Worm (Caenorhabditis elegans) whole organism, L2 larva: ENCODE data around the gene R04D3.4.
A peak's percentile ranks its signal among the peaks of the same experiment; 100 is the strongest.

Experiments
- C34F6.9 ChIP-seq: fragments of 150-350 bp; optimal IDR thresholded peaks from 2 replicates; lab custom pipeline; 2014; ENCODE audit warnings: missing biosample characterization, missing genetic modification characterization
- R02D3.7 ChIP-seq: fragments of 150-350 bp; optimal IDR thresholded peaks from 2 replicates; lab custom pipeline; 2014; ENCODE audit warnings: missing biosample characterization, missing genetic modification characterization
- Y55F3AM.14 ChIP-seq: fragments of 200-800 bp; sonication (Bioruptor generic); optimal IDR thresholded peaks from 2 replicates; lab custom pipeline; 2018; ENCODE audit warnings: mild to moderate bottlenecking, missing genetic modification characterization, missing compliant biosample characterization
- ZK546.5 ChIP-seq: sonication (generic microtip); optimal IDR thresholded peaks from 2 replicates; lab custom pipeline; 2017; ENCODE audit warnings: missing biosample characterization, missing genetic modification characterization
- alr-1 ChIP-seq: fragments of 150-350 bp; optimal IDR thresholded peaks from 2 replicates; lab custom pipeline; 2014; ENCODE audit warnings: missing biosample characterization, missing genetic modification characterization
- aly-2 ChIP-seq: fragments of 150-350 bp; optimal IDR thresholded peaks from 2 replicates; lab custom pipeline; 2014; ENCODE audit warnings: missing biosample characterization, missing genetic modification characterization
- ama-1 ChIP-seq: fragments of 150-350 bp; optimal IDR thresholded peaks from 2 replicates; lab custom pipeline; 2018; ENCODE audit warnings: inconsistent platforms
- ceh-16 ChIP-seq: fragments of 150-350 bp; optimal IDR thresholded peaks from 2 replicates; lab custom pipeline; 2014; ENCODE audit warnings: missing biosample characterization, missing genetic modification characterization
- ceh-82 ChIP-seq: fragments of 150-350 bp; optimal IDR thresholded peaks from 2 replicates; lab custom pipeline; 2014; ENCODE audit warnings: missing biosample characterization, missing genetic modification characterization
- crh-2 ChIP-seq: sonication (generic microtip); optimal IDR thresholded peaks from 2 replicates; lab custom pipeline; 2017; ENCODE audit warnings: missing biosample characterization, missing genetic modification characterization
- dmd-4 ChIP-seq: sonication (generic microtip); optimal IDR thresholded peaks from 2 replicates; lab custom pipeline; 2017; ENCODE audit warnings: missing biosample characterization, missing genetic modification characterization
- egl-27 ChIP-seq: sonication (generic microtip); optimal IDR thresholded peaks from 3 replicates; lab custom pipeline; 2017; ENCODE audit warnings: missing biosample characterization, missing genetic modification reagents, missing genetic modification characterization
- fos-1 ChIP-seq: fragments of 150-350 bp; optimal IDR thresholded peaks from 2 replicates; lab custom pipeline; 2014; ENCODE audit warnings: missing biosample characterization, missing genetic modification characterization
- gmeb-1 ChIP-seq: fragments of 150-350 bp; optimal IDR thresholded peaks from 2 replicates; lab custom pipeline; 2014; ENCODE audit warnings: missing biosample characterization, missing genetic modification characterization
- lin-11 ChIP-seq: fragments of 150-350 bp; sonication (generic microtip); optimal IDR thresholded peaks from 2 replicates; lab custom pipeline; 2014; ENCODE audit warnings: missing biosample characterization, missing genetic modification characterization, inconsistent platforms, mixed read lengths
- lin-13 ChIP-seq: fragments of 150-350 bp; optimal IDR thresholded peaks from 2 replicates; lab custom pipeline; 2014; ENCODE audit warnings: missing biosample characterization, missing genetic modification reagents, missing genetic modification characterization
- lin-39 ChIP-seq: fragments of 150-350 bp; optimal IDR thresholded peaks from 2 replicates; lab custom pipeline; 2014; ENCODE audit warnings: missing biosample characterization, missing genetic modification reagents, missing genetic modification characterization
- lsy-2 ChIP-seq, 2 experiments: fragments of 150-350 bp in 1 of 2; sonication (generic microtip) in 1 of 2; optimal IDR thresholded peaks; 2 replicates each; lab custom pipeline; 2014 to 2017; ENCODE audit warnings: missing biosample characterization in 2 of 2, missing genetic modification characterization in 2 of 2
- mab-5 ChIP-seq: fragments of 150-350 bp; optimal IDR thresholded peaks from 2 replicates; lab custom pipeline; 2014; ENCODE audit warnings: missing biosample characterization, missing genetic modification characterization
- mdl-1 ChIP-seq, 2 experiments: fragments of 150-350 bp in 1 of 2; sonication (generic microtip) in 1 of 2; optimal IDR thresholded peaks; 2 replicates each; lab custom pipeline; 2017; ENCODE audit warnings: missing biosample characterization in 2 of 2, missing genetic modification characterization in 2 of 2
- nhr-10 ChIP-seq: sonication (generic microtip); optimal IDR thresholded peaks from 2 replicates; lab custom pipeline; 2017; ENCODE audit warnings: missing biosample characterization, missing genetic modification characterization
- nhr-11 ChIP-seq: fragments of 150-350 bp; optimal IDR thresholded peaks from 2 replicates; lab custom pipeline; 2014; ENCODE audit warnings: missing biosample characterization, missing genetic modification characterization
- nhr-12 ChIP-seq: fragments of 150-350 bp; optimal IDR thresholded peaks from 2 replicates; lab custom pipeline; 2014; ENCODE audit warnings: missing biosample characterization, missing genetic modification characterization
- nhr-129 ChIP-seq: fragments of 150-350 bp; optimal IDR thresholded peaks from 2 replicates; lab custom pipeline; 2014; ENCODE audit warnings: missing biosample characterization, missing genetic modification characterization
- nhr-21 ChIP-seq: fragments of 150-350 bp; optimal IDR thresholded peaks from 2 replicates; lab custom pipeline; 2014; ENCODE audit warnings: missing biosample characterization, missing genetic modification characterization
- nhr-23 ChIP-seq: fragments of 150-350 bp; optimal IDR thresholded peaks from 2 replicates; lab custom pipeline; 2014; ENCODE audit warnings: missing biosample characterization, missing genetic modification reagents, missing genetic modification characterization
- nhr-237 ChIP-seq: fragments of 150-350 bp; optimal IDR thresholded peaks from 2 replicates; lab custom pipeline; 2014; ENCODE audit warnings: missing biosample characterization, missing genetic modification characterization
- nhr-25 ChIP-seq: fragments of 150-350 bp; sonication (generic microtip); optimal IDR thresholded peaks from 3 replicates; lab custom pipeline; 2014; ENCODE audit warnings: missing biosample characterization, missing genetic modification characterization
- nhr-6 ChIP-seq: fragments of 150-350 bp; optimal IDR thresholded peaks from 2 replicates; lab custom pipeline; 2014; ENCODE audit warnings: missing biosample characterization, missing genetic modification characterization
- nhr-77 ChIP-seq: fragments of 150-350 bp; optimal IDR thresholded peaks from 2 replicates; lab custom pipeline; 2014; ENCODE audit warnings: missing biosample characterization, missing genetic modification characterization
- skn-1 ChIP-seq: sonication (generic microtip); optimal IDR thresholded peaks from 2 replicates; lab custom pipeline; 2017; ENCODE audit warnings: missing biosample characterization, missing genetic modification characterization
- sma-3 ChIP-seq: sonication (generic microtip); optimal IDR thresholded peaks from 2 replicates; lab custom pipeline; 2016; ENCODE audit warnings: missing genetic modification reagents, missing genetic modification characterization, missing compliant biosample characterization
- sma-9 ChIP-seq, 2 experiments: fragments of 150-350 bp in 1 of 2; sonication (generic microtip) in 1 of 2; optimal IDR thresholded peaks; 2 replicates each; lab custom pipeline; 2014 to 2016; ENCODE audit warnings: missing genetic modification characterization in 2 of 2, mild to moderate bottlenecking in 1 of 2, missing biosample characterization in 1 of 2, missing compliant biosample characterization in 1 of 2, missing genetic modification reagents in 1 of 2, moderate library complexity in 1 of 2
- snpc-4 ChIP-seq: fragments of 150-350 bp; optimal IDR thresholded peaks from 2 replicates; lab custom pipeline; 2014; ENCODE audit warnings: missing biosample characterization, missing genetic modification characterization
- unc-39 ChIP-seq: fragments of 150-350 bp; optimal IDR thresholded peaks from 2 replicates; lab custom pipeline; 2014; ENCODE audit warnings: missing biosample characterization, missing genetic modification characterization
- unc-55 ChIP-seq: fragments of 150-350 bp; sonication (generic microtip); optimal IDR thresholded peaks from 3 replicates; lab custom pipeline; 2014; ENCODE audit warnings: missing biosample characterization, missing genetic modification reagents, missing genetic modification characterization
- unc-62 ChIP-seq: fragments of 150-350 bp; optimal IDR thresholded peaks from 2 replicates; lab custom pipeline; 2014; ENCODE audit warnings: missing biosample characterization, missing genetic modification reagents, missing genetic modification characterization
- zag-1 ChIP-seq: fragments of 150-350 bp; optimal IDR thresholded peaks from 2 replicates; lab custom pipeline; 2014; ENCODE audit warnings: missing biosample characterization, missing genetic modification characterization
- ztf-11 ChIP-seq: sonication (generic microtip); optimal IDR thresholded peaks from 2 replicates; lab custom pipeline; 2017; ENCODE audit warnings: missing biosample characterization, missing genetic modification characterization
- ztf-4 ChIP-seq: fragments of 150-350 bp; optimal IDR thresholded peaks from 2 replicates; lab custom pipeline; 2014; ENCODE audit warnings: missing biosample characterization, missing genetic modification characterization

R04D3.4 gene

ce11 chrX:13320575-13320974 is 32.0 kb upstream of the R04D3.4 start (continued):
- no peak for TF ChIP-seq nhr-77 (tag; lab: Kevin White, UChicago)
- TF ChIP-seq, all 48 proteins: peak for 14

- TF ChIP-seq sma-9 (GFP tag; optimal IDR thresholded peaks at IDR 0.05; lab: Kevin White, UChicago) = peak; percentile 1
- TF ChIP-seq sma-9 (tag; optimal IDR thresholded peaks at IDR 0.05; lab: Kevin White, UChicago) = no peak
- TF ChIP-seq crh-2 (tag; lab: Kevin White, UChicago) = no peak
- TF ChIP-seq nhr-129 (tag; lab: Kevin White, UChicago) = peak; percentile 27
- TF ChIP-seq nhr-21 = no peak
- TF ChIP-seq, all 48 proteins: peak for 2
These were observed 29.7 kb upstream of the R04D3.4 start for ce11 chrX:13318316-13318715.

- TF ChIP-seq ama-1 (lab: Kevin White, UChicago) (no peak), nhr-237 (no peak), nhr-23 (no peak), nhr-129 (tag; lab: Kevin White, UChicago) (peak; percentile 2), gmeb-1 (tag; lab: Kevin White, UChicago) (no peak), lin-39 (tag; lab: Kevin White, UChicago) (no peak), ztf-11 (no peak), lsy-2 (tag; optimal IDR thresholded peaks at IDR 0.05; lab: Kevin White, UChicago) (peak in 1 of 2 experiments; percentile 23), aly-2 (tag; lab: Kevin White, UChicago) (no peak), egl-27 (tag; lab: Kevin White, UChicago) (no peak)
These were observed 28.9 kb upstream of the R04D3.4 start for ce11 chrX:13317532-13317931.

- no peak for TF ChIP-seq nhr-237
- peak; percentile 76 for TF ChIP-seq sma-3 (GFP tag; lab: Kevin White, UChicago)
- TF ChIP-seq C34F6.9 (tag; lab: Kevin White, UChicago) = no peak
- no peak for TF ChIP-seq unc-55 (GFP tag; lab: Kevin White, UChicago)
- no peak for TF ChIP-seq lin-11 (tag; lab: Kevin White, UChicago)
- TF ChIP-seq skn-1 (tag; lab: Kevin White, UChicago) = no peak
- peak; percentile 77 for TF ChIP-seq nhr-25 (tag; lab: Kevin White, UChicago)
- TF ChIP-seq unc-39 (tag; lab: Kevin White, UChicago) = no peak
- no peak for TF ChIP-seq lin-13 (GFP tag; lab: Kevin White, UChicago)
- peak; percentile 59 for TF ChIP-seq sma-9 (GFP tag; optimal IDR thresholded peaks at IDR 0.05; lab: Kevin White, UChicago)
- no peak for TF ChIP-seq sma-9 (tag; optimal IDR thresholded peaks at IDR 0.05; lab: Kevin White, UChicago)
- no peak for TF ChIP-seq alr-1 (tag; lab: Kevin White, UChicago)
- no peak for TF ChIP-seq lsy-2 (tag; optimal IDR thresholded peaks at IDR 0.05; lab: Kevin White, UChicago)
- TF ChIP-seq dmd-4 (tag; lab: Kevin White, UChicago) = no peak
- TF ChIP-seq zag-1 = no peak
- TF ChIP-seq nhr-12 = no peak
- TF ChIP-seq ztf-11 = no peak
- no peak for TF ChIP-seq nhr-10 (tag; lab: Kevin White, UChicago)
- TF ChIP-seq snpc-4 = no peak
- TF ChIP-seq fos-1 (tag; lab: Kevin White, UChicago) = peak; percentile 2
- TF ChIP-seq egl-27 (tag; lab: Kevin White, UChicago) = no peak
- TF ChIP-seq nhr-77 (tag; lab: Kevin White, UChicago) = no peak
- no peak for TF ChIP-seq R02D3.7 (tag; lab: Kevin White, UChicago)
- no peak for TF ChIP-seq Y55F3AM.14
- no peak for TF ChIP-seq ZK546.5
- no peak for TF ChIP-seq lin-39 (tag; lab: Kevin White, UChicago)
- no peak for TF ChIP-seq nhr-11 (tag; lab: Kevin White, UChicago)
- no peak for TF ChIP-seq unc-62 (GFP tag; lab: Kevin White, UChicago)
- TF ChIP-seq aly-2 (tag; lab: Kevin White, UChicago) = no peak
- no peak for TF ChIP-seq mdl-1 (tag; optimal IDR thresholded peaks at IDR 0.05; lab: Kevin White, UChicago)
- no peak for TF ChIP-seq nhr-129 (tag; lab: Kevin White, UChicago)
- no peak for TF ChIP-seq crh-2 (tag; lab: Kevin White, UChicago)
- TF ChIP-seq ztf-4 (tag; lab: Kevin White, UChicago) = no peak
- no peak for TF ChIP-seq ceh-82
- TF ChIP-seq nhr-21 = peak; percentile 33
- no peak for TF ChIP-seq ceh-16 (tag; lab: Kevin White, UChicago)
- TF ChIP-seq nhr-6 = no peak
- TF ChIP-seq mab-5 (tag; lab: Kevin White, UChicago) = peak; percentile 23
These were observed 26.5 kb upstream of the R04D3.4 start for ce11 chrX:13315093-13315492.
